Fruit fly (Drosophila melanogaster) whole organism, adult: ENCODE measurements around the gene nAChRbeta2.

Source experiments
- CG11617 ChIP-seq: fragments of 200-800 bp; sonication (Bioruptor generic); optimal IDR thresholded peaks from 2 replicates; lab custom pipeline; 2017; ENCODE audit warnings: mild to moderate bottlenecking, missing biosample characterization, missing genetic modification reagents, missing genetic modification characterization
- CG12768 ChIP-seq: fragments of 200-800 bp; sonication (Bioruptor generic); optimal IDR thresholded peaks from 2 replicates; lab custom pipeline; 2017; ENCODE audit warnings: missing biosample characterization, missing genetic modification characterization, mild to moderate bottlenecking, moderate library complexity, missing genetic modification reagents
- CG1620 ChIP-seq: fragments of 200-800 bp; sonication (Bioruptor generic); optimal IDR thresholded peaks from 2 replicates; lab custom pipeline; 2016; ENCODE audit warnings: missing biosample characterization, missing genetic modification characterization
- CG5204 ChIP-seq: fragments of 200-800 bp; sonication (Bioruptor generic); optimal IDR thresholded peaks from 2 replicates; lab custom pipeline; 2016; ENCODE audit warnings: missing biosample characterization, missing genetic modification characterization
- CG7045 ChIP-seq: fragments of 200-800 bp; sonication (Bioruptor generic); optimal IDR thresholded peaks from 2 replicates; lab custom pipeline; 2017; ENCODE audit warnings: missing biosample characterization, mild to moderate bottlenecking, missing genetic modification characterization
- Crg-1 ChIP-seq: fragments of 200-800 bp; sonication (Bioruptor generic); optimal IDR thresholded peaks from 2 replicates; lab custom pipeline; 2016; ENCODE audit warnings: missing biosample characterization, missing genetic modification characterization
- Mnt ChIP-seq: fragments of 200-800 bp; sonication (Bioruptor generic); optimal IDR thresholded peaks from 2 replicates; lab custom pipeline; 2016; ENCODE audit warnings: missing biosample characterization, mild to moderate bottlenecking, missing genetic modification characterization
- bab1 ChIP-seq: fragments of 200-800 bp; sonication (Bioruptor generic); optimal IDR thresholded peaks from 3 replicates; lab custom pipeline; 2019; ENCODE audit warnings: missing biosample characterization, mild to moderate bottlenecking, missing genetic modification characterization, moderate library complexity
- cic ChIP-seq: fragments of 200-800 bp; sonication (Bioruptor generic); optimal IDR thresholded peaks from 2 replicates; lab custom pipeline; 2017; ENCODE audit warnings: missing biosample characterization, mild to moderate bottlenecking, missing genetic modification characterization, moderate library complexity
- kay ChIP-seq: fragments of 200-800 bp; sonication (Bioruptor generic); peaks from one replicate; lab custom pipeline; 2016; ENCODE audit warnings: missing biosample characterization, missing genetic modification characterization, borderline replicate concordance
- pad ChIP-seq: fragments of 200-800 bp; sonication (Bioruptor generic); optimal IDR thresholded peaks from 3 replicates; lab custom pipeline; 2017; ENCODE audit warnings: missing biosample characterization, missing genetic modification characterization, mild to moderate bottlenecking, moderate library complexity, missing genetic modification reagents

DNA sequence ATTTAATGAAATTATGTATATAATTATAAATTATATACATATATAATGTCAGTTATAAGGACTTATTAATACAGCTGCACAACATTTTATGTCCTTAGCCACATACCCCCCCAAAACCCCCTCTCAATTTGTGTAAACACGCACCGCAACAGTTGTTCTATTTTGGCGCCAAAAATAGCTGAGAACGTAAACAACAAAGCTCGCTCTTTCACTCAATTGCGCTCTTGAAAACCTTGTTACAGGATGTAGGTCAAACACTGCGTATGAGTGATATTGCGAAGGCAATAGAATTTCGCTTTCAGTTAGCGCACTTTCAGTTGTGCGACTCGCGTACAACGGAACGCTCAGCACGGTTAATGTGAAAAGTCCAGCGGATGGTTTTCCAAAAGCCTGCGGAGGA, 29.5 kb upstream of the nAChRbeta2 start, which contains the start of gene Esyt2:
- no peak for TF ChIP-seq Crg-1 (GFP tag; lab: Kevin White, UChicago)
- TF ChIP-seq CG12768, result no peak
- TF ChIP-seq kay (GFP tag; lab: Kevin White, UChicago), result no peak
- TF ChIP-seq pad (GFP tag; lab: Kevin White, UChicago), result no peak
- no peak for TF ChIP-seq bab1 (GFP tag; lab: Kevin White, UChicago)
- TF ChIP-seq CG1620, result no peak
- TF ChIP-seq CG7045, result no peak
- no peak for TF ChIP-seq CG11617 (GFP tag; lab: Kevin White, UChicago)
- no peak for TF ChIP-seq Mnt (GFP tag; lab: Kevin White, UChicago)
- no peak for TF ChIP-seq CG5204 (GFP tag; lab: Kevin White, UChicago)
- TF ChIP-seq cic (GFP tag; lab: Kevin White, UChicago), result no peak
